Worm (Caenorhabditis elegans) whole organism, L4 larva: ENCODE measurements around the gene ubc-8.

Source experiments
- D1046.2 ChIP-seq: fragments of 200-800 bp; sonication (Bioruptor generic); IDR thresholded peaks from 2 replicates; pipeline ENCODE4 v1.3.6; 2022; ENCODE audit warnings: missing genetic modification characterization, missing compliant biosample characterization
- F10B5.3 ChIP-seq: sonication (generic microtip); optimal IDR thresholded peaks from 2 replicates; lab custom pipeline; 2016; ENCODE audit warnings: mild to moderate bottlenecking, missing genetic modification characterization, missing compliant biosample characterization
- F26F4.8 ChIP-seq: fragments of 200-800 bp; sonication (Bioruptor generic); conservative IDR thresholded peaks from 2 replicates; pipeline ENCODE4 v1.3.6; 2022; ENCODE audit warnings: missing genetic modification characterization, missing compliant biosample characterization
- F44E2.7 ChIP-seq: fragments of 200-800 bp; sonication (Bioruptor generic); IDR thresholded peaks from 2 replicates; pipeline ENCODE4 v2.1.2; 2022; ENCODE audit warnings: missing genetic modification characterization, missing compliant biosample characterization
- R02D3.7 ChIP-seq: fragments of 150-350 bp; sonication (generic microtip); optimal IDR thresholded peaks from 3 replicates; lab custom pipeline; 2014; ENCODE audit warnings: missing biosample characterization, missing genetic modification characterization
- Y105C5A.15 ChIP-seq: fragments of 200-800 bp; sonication (Bioruptor generic); IDR thresholded peaks from 2 replicates; pipeline ENCODE4 v1.3.6; 2022; ENCODE audit warnings: missing genetic modification characterization, missing compliant biosample characterization
- Y48G9A.11 ChIP-seq: fragments of 200-800 bp; sonication (Bioruptor generic); IDR thresholded peaks from 2 replicates; pipeline ENCODE4 v1.3.6; 2022; ENCODE audit warnings: missing genetic modification reagents, missing genetic modification characterization, missing compliant biosample characterization
- Y5F2A.4 ChIP-seq: fragments of 200-800 bp; sonication (Bioruptor generic); optimal IDR thresholded peaks from 2 replicates; lab custom pipeline; 2018; ENCODE audit warnings: mild to moderate bottlenecking, missing genetic modification characterization, missing compliant biosample characterization
- aha-1 ChIP-seq: fragments of 150-350 bp; peaks from one replicate; lab custom pipeline; 2014; ENCODE audit warnings: missing biosample characterization, missing genetic modification characterization
- ama-1 ChIP-seq: fragments of 150-350 bp; optimal IDR thresholded peaks from 2 replicates; lab custom pipeline; 2014; ENCODE audit warnings: inconsistent platforms, mixed read lengths
- ceh-62 ChIP-seq: sonication (generic microtip); optimal IDR thresholded peaks from 2 replicates; lab custom pipeline; 2017; ENCODE audit warnings: missing biosample characterization, missing genetic modification characterization
- ctbp-1 ChIP-seq: fragments of 200-800 bp; sonication (Bioruptor generic); IDR thresholded peaks from 2 replicates; pipeline ENCODE4 v1.3.6; 2022; ENCODE audit warnings: missing genetic modification reagents, missing genetic modification characterization, missing compliant biosample characterization
- daf-16 ChIP-seq, 3 experiments: sonication (generic microtip); optimal IDR thresholded peaks; 2 replicates each; lab custom pipeline; 2016 to 2017; ENCODE audit warnings: missing genetic modification characterization in 3 of 3, missing genetic modification reagents in 3 of 3, mild to moderate bottlenecking in 2 of 3, missing compliant biosample characterization in 2 of 3, missing biosample characterization in 1 of 3, moderate library complexity in 1 of 3
- dmd-8 ChIP-seq: fragments of 200-800 bp; sonication (Bioruptor generic); IDR thresholded peaks from 2 replicates; pipeline ENCODE4 v1.3.6; 2022; ENCODE audit warnings: missing genetic modification characterization, missing compliant biosample characterization
- duxl-1 ChIP-seq: sonication (generic microtip); optimal IDR thresholded peaks from 2 replicates; lab custom pipeline; 2016; ENCODE audit warnings: mild to moderate bottlenecking, missing genetic modification characterization, moderate library complexity, missing compliant biosample characterization; ENCODE audit not compliant: poor library complexity
- fkh-10 ChIP-seq: fragments of 150-350 bp; optimal IDR thresholded peaks from 2 replicates; lab custom pipeline; 2014; ENCODE audit warnings: missing biosample characterization, missing genetic modification reagents, missing genetic modification characterization
- gei-8 ChIP-seq: fragments of 200-800 bp; sonication (Bioruptor generic); optimal IDR thresholded peaks from 2 replicates; lab custom pipeline; 2018; ENCODE audit warnings: mild to moderate bottlenecking, missing genetic modification characterization, missing compliant biosample characterization
- hif-1 ChIP-seq, 2 experiments: sonication (generic microtip); optimal IDR thresholded peaks; 2 replicates each; lab custom pipeline; 2016 to 2017; ENCODE audit warnings: missing compliant biosample characterization in 2 of 2, missing genetic modification characterization in 2 of 2, missing genetic modification reagents in 2 of 2, missing genotype in 2 of 2, mild to moderate bottlenecking in 1 of 2
- hlh-30 ChIP-seq: sonication (generic microtip); optimal IDR thresholded peaks from 2 replicates; lab custom pipeline; 2017; ENCODE audit warnings: antibody characterized with exemption, mild to moderate bottlenecking, missing genetic modification characterization, missing compliant biosample characterization; ENCODE audit not compliant: insufficient read depth
- lim-7 ChIP-seq: fragments of 200-800 bp; sonication (Bioruptor generic); IDR thresholded peaks from 2 replicates; pipeline ENCODE4 v1.3.6; 2022; ENCODE audit warnings: missing genetic modification characterization, missing compliant biosample characterization
- lin-13 ChIP-seq: fragments of 150-350 bp; optimal IDR thresholded peaks from 2 replicates; lab custom pipeline; 2014; ENCODE audit warnings: missing biosample characterization, missing genetic modification reagents, missing genetic modification characterization
- lin-15B ChIP-seq: fragments of 150-350 bp; sonication (generic microtip); optimal IDR thresholded peaks from 3 replicates; lab custom pipeline; 2014; ENCODE audit warnings: missing biosample characterization, missing genetic modification characterization
- lin-38 ChIP-seq: fragments of 200-800 bp; sonication (Bioruptor generic); IDR thresholded peaks from 2 replicates; pipeline ENCODE4 v1.3.6; 2022; ENCODE audit warnings: missing genetic modification reagents, missing genetic modification characterization, missing compliant biosample characterization
- lin-39 ChIP-seq: fragments of 150-350 bp; optimal IDR thresholded peaks from 2 replicates; lab custom pipeline; 2014; ENCODE audit warnings: missing biosample characterization, missing genetic modification reagents, missing genetic modification characterization
- madf-5 ChIP-seq, 2 experiments: fragments of 200-800 bp; sonication (Bioruptor generic); IDR thresholded peaks; 2 replicates each; pipeline ENCODE4 v1.3.6; 2022; ENCODE audit warnings: missing compliant biosample characterization in 2 of 2, missing genetic modification characterization in 2 of 2
- madf-9 ChIP-seq: fragments of 200-800 bp; sonication (Bioruptor generic); conservative IDR thresholded peaks from 2 replicates; pipeline ENCODE4 v1.3.6; 2022; ENCODE audit warnings: missing genetic modification reagents, missing genetic modification characterization, missing compliant biosample characterization
- mdt-29 ChIP-seq: fragments of 200-800 bp; sonication (Bioruptor generic); IDR thresholded peaks from 2 replicates; pipeline ENCODE4 v1.3.6; 2022; ENCODE audit warnings: missing genetic modification reagents, missing genetic modification characterization, missing compliant biosample characterization
- mes-2 ChIP-seq: sonication (generic microtip); optimal IDR thresholded peaks from 2 replicates; lab custom pipeline; 2016; ENCODE audit warnings: missing genotype, mild to moderate bottlenecking, missing genetic modification characterization, missing compliant biosample characterization; ENCODE audit not compliant: poor library complexity, severe bottlenecking
- mxl-3 ChIP-seq: fragments of 200-800 bp; sonication (Bioruptor generic); optimal IDR thresholded peaks from 2 replicates; lab custom pipeline; 2018; ENCODE audit warnings: mild to moderate bottlenecking, missing genetic modification characterization, missing compliant biosample characterization
- nhr-102 ChIP-seq: sonication (generic microtip); optimal IDR thresholded peaks from 2 replicates; lab custom pipeline; 2016; ENCODE audit warnings: mild to moderate bottlenecking, missing genetic modification characterization, moderate library complexity, missing compliant biosample characterization
- nhr-111 ChIP-seq: fragments of 200-800 bp; sonication (Bioruptor generic); optimal IDR thresholded peaks from 2 replicates; lab custom pipeline; 2018; ENCODE audit warnings: mild to moderate bottlenecking, missing genetic modification characterization, missing compliant biosample characterization
- nhr-237 ChIP-seq: sonication (generic microtip); optimal IDR thresholded peaks from 2 replicates; lab custom pipeline; 2017; ENCODE audit warnings: missing biosample characterization, missing genetic modification characterization
- pha-4 ChIP-seq, 2 experiments: fragments of 150-350 bp in 1 of 2; fragments of 200-800 bp in 1 of 2; sonication (Bioruptor generic) in 1 of 2; IDR thresholded peaks in 1 of 2; optimal IDR thresholded peaks in 1 of 2; 2 replicates each; pipeline versions ENCODE4 v1.3.6 to Lab custom; 2014 to 2022; ENCODE audit warnings: missing genetic modification characterization in 2 of 2, missing genetic modification reagents in 2 of 2, missing biosample characterization in 1 of 2, missing compliant biosample characterization in 1 of 2
- snpc-1.2 ChIP-seq: fragments of 200-800 bp; sonication (Bioruptor generic); IDR thresholded peaks from 2 replicates; pipeline ENCODE4 v1.3.6; 2022; ENCODE audit warnings: missing genetic modification reagents, missing genetic modification characterization, missing compliant biosample characterization
- spr-1 ChIP-seq: sonication (generic microtip); optimal IDR thresholded peaks from 2 replicates; lab custom pipeline; 2016; ENCODE audit warnings: mild to moderate bottlenecking, missing genetic modification characterization, missing compliant biosample characterization
- spr-3 ChIP-seq: fragments of 200-800 bp; sonication (Bioruptor generic); optimal IDR thresholded peaks from 2 replicates; lab custom pipeline; 2018; ENCODE audit warnings: mild to moderate bottlenecking, missing genetic modification characterization, missing compliant biosample characterization
- unc-130 ChIP-seq: sonication (generic microtip); optimal IDR thresholded peaks from 2 replicates; lab custom pipeline; 2016; ENCODE audit warnings: missing genetic modification reagents, missing genetic modification characterization, missing compliant biosample characterization
- unc-62 ChIP-seq, 3 experiments: fragments of 150-350 bp in 1 of 3; sonication (generic microtip); optimal IDR thresholded peaks in 2 of 3; peaks in 1 of 3; 1 replicate in 1 of 3; 2 replicates in 2 of 3; lab custom pipeline; 2014 to 2017; ENCODE audit warnings: missing biosample characterization in 3 of 3, missing genetic modification characterization in 3 of 3, missing genetic modification reagents in 3 of 3, missing genotype in 1 of 3
- vab-7 ChIP-seq: fragments of 200-800 bp; sonication (Bioruptor generic); IDR thresholded peaks from 2 replicates; pipeline ENCODE4 v1.3.6; 2022; ENCODE audit warnings: missing genetic modification reagents, missing genetic modification characterization, missing compliant biosample characterization
- zfp-3 ChIP-seq: fragments of 200-800 bp; sonication (Bioruptor generic); conservative IDR thresholded peaks from 2 replicates; pipeline ENCODE4 v1.3.6; 2022; ENCODE audit warnings: missing genetic modification reagents, missing genetic modification characterization, missing compliant biosample characterization

The ubc-8 gene

ce11 chrIV:2663953-2664900 lies 42.8 kb downstream of the ubc-8 start, which contains the start of gene Y69A2AR.31 (continued):
- TF ChIP-seq ctbp-1 (GFP tag; lab: Robert Waterston, UW), result peak; percentile 33; the same call in 1 of the 2 replicates
- no peak for TF ChIP-seq unc-130 (GFP tag; lab: Kevin White, UChicago)
- no peak for TF ChIP-seq R02D3.7 (tag; lab: Kevin White, UChicago)
- TF ChIP-seq unc-62 (GFP tag; optimal IDR thresholded peaks at IDR 0.05 in 1 of 2; lab: Kevin White, UChicago), result peak in 1 of 2 experiments; percentile 47
- TF ChIP-seq unc-62 (tag; optimal IDR thresholded peaks at IDR 0.05; lab: Kevin White, UChicago), result no peak
- peak; percentile 59 for TF ChIP-seq fkh-10 (GFP tag; lab: Kevin White, UChicago)
- TF ChIP-seq duxl-1 (tag; lab: Kevin White, UChicago), result peak; percentile 43
- TF ChIP-seq Y105C5A.15 (GFP tag; lab: Robert Waterston, UW), result peak; percentile 88

ce11 chrIV:2658733-2659132 lies 48.3 kb downstream of the ubc-8 start:
- peak; percentile 34; the same call in 1 of the 2 replicates for TF ChIP-seq lim-7 (GFP tag; lab: Robert Waterston, UW)
- 0 out of 2 replicates have a peak, but pooled peaks have one; percentile 17 for TF ChIP-seq F44E2.7
- TF ChIP-seq gei-8 (GFP tag; lab: Kevin White, UChicago), result peak; percentile 18
- TF ChIP-seq lin-15B (tag; lab: Kevin White, UChicago), result no peak
- peak; percentile 16 for TF ChIP-seq spr-1 (tag; lab: Kevin White, UChicago)
- 0 out of 2 replicates have a peak, but pooled peaks have one; percentile 61 for TF ChIP-seq zfp-3 (GFP tag; lab: Robert Waterston, UW)
- no peak for TF ChIP-seq ama-1 (lab: Kevin White, UChicago)
- TF ChIP-seq nhr-102, result peak; percentile 17
- TF ChIP-seq madf-5 (GFP tag; IDR thresholded peaks at IDR 0.05; lab: Robert Waterston, UW), result peak in 1 of 2 experiments; percentile 53; a peak in 1 of 4 replicates
- TF ChIP-seq lin-38 (GFP tag; lab: Robert Waterston, UW), result peak; percentile 74
- peak; percentile 54 for TF ChIP-seq vab-7 (GFP tag; lab: Robert Waterston, UW)
- no peak for TF ChIP-seq hif-1 (tag; optimal IDR thresholded peaks at IDR 0.05; lab: Kevin White, UChicago)
- peak; percentile 72; the same call in 1 of the 2 replicates for TF ChIP-seq pha-4 (GFP tag; IDR thresholded peaks at IDR 0.05; lab: Robert Waterston, UW)
- no peak for TF ChIP-seq pha-4 (tag; optimal IDR thresholded peaks at IDR 0.05; lab: Kevin White, UChicago)
- peak in 1 of 2 experiments; percentile 51 for TF ChIP-seq daf-16 (GFP tag; optimal IDR thresholded peaks at IDR 0.05; lab: Kevin White, UChicago)
- no peak for TF ChIP-seq daf-16 (tag; optimal IDR thresholded peaks at IDR 0.05; lab: Kevin White, UChicago)
- no peak for TF ChIP-seq F10B5.3 (tag; lab: Kevin White, UChicago)
- TF ChIP-seq mxl-3 (GFP tag; lab: Kevin White, UChicago), result no peak
- 0 out of 2 replicates have a peak, but pooled peaks have one; percentile 21 for TF ChIP-seq D1046.2 (GFP tag; lab: Robert Waterston, UW)
- TF ChIP-seq nhr-237, result no peak
- peak; percentile 9 for TF ChIP-seq mes-2 (tag; lab: Kevin White, UChicago)
- peak; percentile 4 for TF ChIP-seq nhr-111 (GFP tag; lab: Kevin White, UChicago)
- TF ChIP-seq mdt-29, result no peak
- TF ChIP-seq unc-130 (GFP tag; lab: Kevin White, UChicago), result peak; percentile 13
- peak; percentile 37 for TF ChIP-seq Y5F2A.4 (GFP tag; lab: Kevin White, UChicago)
- TF ChIP-seq dmd-8 (GFP tag; lab: Robert Waterston, UW), result peak; percentile 41; the same call in 1 of the 2 replicates
- 0 out of 2 replicates have a peak, but pooled peaks have one; percentile 26 for TF ChIP-seq snpc-1.2 (GFP tag; lab: Robert Waterston, UW)
- 0 out of 2 replicates have a peak, but pooled peaks have one; percentile 53 for TF ChIP-seq F26F4.8 (GFP tag; lab: Robert Waterston, UW)
- no peak for TF ChIP-seq lin-13 (GFP tag; lab: Kevin White, UChicago)
- no peak for TF ChIP-seq madf-9 (GFP tag; lab: Robert Waterston, UW)
- no peak for TF ChIP-seq ceh-62 (tag; lab: Kevin White, UChicago)
- TF ChIP-seq hlh-30 (tag; lab: Kevin White, UChicago), result no peak
- peak; percentile 73 for TF ChIP-seq Y48G9A.11 (GFP tag; lab: Robert Waterston, UW)
- TF ChIP-seq lin-39, result no peak
- peak; percentile 47 for TF ChIP-seq spr-3 (GFP tag; lab: Kevin White, UChicago)
- TF ChIP-seq aha-1 (tag; lab: Kevin White, UChicago), result no peak
